Worm (Caenorhabditis elegans): ENCODE data around the gene gpd-4.

- TF ChIP-seq ces-1 (GFP tag; optimal IDR thresholded peaks at IDR 0.05) (no peak), lin-13 (tag; optimal IDR thresholded peaks at IDR 0.05) (no peak), pha-4 (tag; optimal IDR thresholded peaks at IDR 0.05) (no peak), elt-1 (tag; optimal IDR thresholded peaks at IDR 0.05; ENCODE audit: borderline replicate concordance, insufficient read depth) (no peak), snpc-4 (tag; optimal IDR thresholded peaks at IDR 0.05) (no peak), unc-62 (GFP tag; optimal IDR thresholded peaks at IDR 0.05) (no peak), lsy-2 (tag; optimal IDR thresholded peaks at IDR 0.05) (no peak), cnd-1 (tag; optimal IDR thresholded peaks at IDR 0.05) (no peak), hlh-1 (tag; optimal IDR thresholded peaks at IDR 0.05) (no peak), nhr-237 (tag; optimal IDR thresholded peaks at IDR 0.05) (no peak), ztf-11 (tag; optimal IDR thresholded peaks at IDR 0.05) (no peak), flh-1 (GFP tag; optimal IDR thresholded peaks at IDR 0.05) (no peak), nhr-76 (tag; optimal IDR thresholded peaks at IDR 0.05) (no peak), nhr-28 (tag; optimal IDR thresholded peaks at IDR 0.05) (no peak)
These were observed 6.9 kb upstream of the gpd-4 start for ce11 chrII:10164137-10164536.

All from whole organism, mixed stage, embryonic.